Worm (Caenorhabditis elegans) whole organism, L2 larva: ENCODE results near the gene C50B6.3.

Experiments
- C34F6.9 ChIP-seq: fragments of 150-350 bp; optimal IDR thresholded peaks from 2 replicates; lab custom pipeline; 2014; ENCODE audit warnings: missing biosample characterization, missing genetic modification characterization
- F13H6.1 ChIP-seq: sonication (generic microtip); optimal IDR thresholded peaks from 2 replicates; lab custom pipeline; 2016; ENCODE audit warnings: missing genetic modification characterization, missing compliant biosample characterization
- R02D3.7 ChIP-seq: fragments of 150-350 bp; optimal IDR thresholded peaks from 2 replicates; lab custom pipeline; 2014; ENCODE audit warnings: missing biosample characterization, missing genetic modification characterization
- Y55F3AM.14 ChIP-seq: fragments of 200-800 bp; sonication (Bioruptor generic); optimal IDR thresholded peaks from 2 replicates; lab custom pipeline; 2018; ENCODE audit warnings: mild to moderate bottlenecking, missing genetic modification characterization, missing compliant biosample characterization
- ZK546.5 ChIP-seq: sonication (generic microtip); optimal IDR thresholded peaks from 2 replicates; lab custom pipeline; 2017; ENCODE audit warnings: missing biosample characterization, missing genetic modification characterization
- alr-1 ChIP-seq: fragments of 150-350 bp; optimal IDR thresholded peaks from 2 replicates; lab custom pipeline; 2014; ENCODE audit warnings: missing biosample characterization, missing genetic modification characterization
- ama-1 ChIP-seq: fragments of 150-350 bp; optimal IDR thresholded peaks from 2 replicates; lab custom pipeline; 2018; ENCODE audit warnings: inconsistent platforms
- blmp-1 ChIP-seq: sonication (generic microtip); optimal IDR thresholded peaks from 2 replicates; lab custom pipeline; 2017; ENCODE audit warnings: missing genetic modification characterization, mild to moderate bottlenecking, missing compliant biosample characterization, antibody characterized with exemption, moderate library complexity; ENCODE audit not compliant: insufficient read depth
- ceh-16 ChIP-seq: fragments of 150-350 bp; optimal IDR thresholded peaks from 2 replicates; lab custom pipeline; 2014; ENCODE audit warnings: missing biosample characterization, missing genetic modification characterization
- ceh-82 ChIP-seq: fragments of 150-350 bp; optimal IDR thresholded peaks from 2 replicates; lab custom pipeline; 2014; ENCODE audit warnings: missing biosample characterization, missing genetic modification characterization
- crh-2 ChIP-seq: sonication (generic microtip); optimal IDR thresholded peaks from 2 replicates; lab custom pipeline; 2017; ENCODE audit warnings: missing biosample characterization, missing genetic modification characterization
- dmd-4 ChIP-seq: sonication (generic microtip); optimal IDR thresholded peaks from 2 replicates; lab custom pipeline; 2017; ENCODE audit warnings: missing biosample characterization, missing genetic modification characterization
- egl-27 ChIP-seq: sonication (generic microtip); optimal IDR thresholded peaks from 3 replicates; lab custom pipeline; 2017; ENCODE audit warnings: missing biosample characterization, missing genetic modification reagents, missing genetic modification characterization
- elt-1 ChIP-seq: fragments of 150-350 bp; optimal IDR thresholded peaks from 2 replicates; lab custom pipeline; 2014; ENCODE audit warnings: missing biosample characterization, missing genetic modification characterization
- elt-3 ChIP-seq: sonication (generic microtip); optimal IDR thresholded peaks from 2 replicates; lab custom pipeline; 2017; ENCODE audit warnings: missing biosample characterization, missing genetic modification characterization
- fos-1 ChIP-seq: fragments of 150-350 bp; optimal IDR thresholded peaks from 2 replicates; lab custom pipeline; 2014; ENCODE audit warnings: missing biosample characterization, missing genetic modification characterization
- gmeb-1 ChIP-seq: fragments of 150-350 bp; optimal IDR thresholded peaks from 2 replicates; lab custom pipeline; 2014; ENCODE audit warnings: missing biosample characterization, missing genetic modification characterization
- lin-11 ChIP-seq: fragments of 150-350 bp; sonication (generic microtip); optimal IDR thresholded peaks from 2 replicates; lab custom pipeline; 2014; ENCODE audit warnings: missing biosample characterization, missing genetic modification characterization, inconsistent platforms, mixed read lengths
- lsy-2 ChIP-seq, 2 experiments: fragments of 150-350 bp in 1 of 2; sonication (generic microtip) in 1 of 2; optimal IDR thresholded peaks; 2 replicates each; lab custom pipeline; 2014 to 2017; ENCODE audit warnings: missing biosample characterization in 2 of 2, missing genetic modification characterization in 2 of 2
- mab-5 ChIP-seq: fragments of 150-350 bp; optimal IDR thresholded peaks from 2 replicates; lab custom pipeline; 2014; ENCODE audit warnings: missing biosample characterization, missing genetic modification characterization
- mbf-1 ChIP-seq: sonication (generic microtip); optimal IDR thresholded peaks from 2 replicates; lab custom pipeline; 2017; ENCODE audit warnings: missing biosample characterization, missing genetic modification characterization
- mdl-1 ChIP-seq, 2 experiments: fragments of 150-350 bp in 1 of 2; sonication (generic microtip) in 1 of 2; optimal IDR thresholded peaks; 2 replicates each; lab custom pipeline; 2017; ENCODE audit warnings: missing biosample characterization in 2 of 2, missing genetic modification characterization in 2 of 2
- nhr-12 ChIP-seq: fragments of 150-350 bp; optimal IDR thresholded peaks from 2 replicates; lab custom pipeline; 2014; ENCODE audit warnings: missing biosample characterization, missing genetic modification characterization
- nhr-129 ChIP-seq: fragments of 150-350 bp; optimal IDR thresholded peaks from 2 replicates; lab custom pipeline; 2014; ENCODE audit warnings: missing biosample characterization, missing genetic modification characterization
- nhr-21 ChIP-seq: fragments of 150-350 bp; optimal IDR thresholded peaks from 2 replicates; lab custom pipeline; 2014; ENCODE audit warnings: missing biosample characterization, missing genetic modification characterization
- nhr-237 ChIP-seq: fragments of 150-350 bp; optimal IDR thresholded peaks from 2 replicates; lab custom pipeline; 2014; ENCODE audit warnings: missing biosample characterization, missing genetic modification characterization
- nhr-6 ChIP-seq: fragments of 150-350 bp; optimal IDR thresholded peaks from 2 replicates; lab custom pipeline; 2014; ENCODE audit warnings: missing biosample characterization, missing genetic modification characterization
- peb-1 ChIP-seq: fragments of 150-350 bp; optimal IDR thresholded peaks from 2 replicates; lab custom pipeline; 2014; ENCODE audit warnings: missing biosample characterization, missing genetic modification characterization
- sem-4 ChIP-seq: fragments of 150-350 bp; optimal IDR thresholded peaks from 2 replicates; lab custom pipeline; 2014; ENCODE audit warnings: missing biosample characterization, missing genetic modification reagents, missing genetic modification characterization
- sma-9 ChIP-seq, 2 experiments: fragments of 150-350 bp in 1 of 2; sonication (generic microtip) in 1 of 2; optimal IDR thresholded peaks; 2 replicates each; lab custom pipeline; 2014 to 2016; ENCODE audit warnings: missing genetic modification characterization in 2 of 2, mild to moderate bottlenecking in 1 of 2, missing biosample characterization in 1 of 2, missing compliant biosample characterization in 1 of 2, missing genetic modification reagents in 1 of 2, moderate library complexity in 1 of 2
- snpc-4 ChIP-seq: fragments of 150-350 bp; optimal IDR thresholded peaks from 2 replicates; lab custom pipeline; 2014; ENCODE audit warnings: missing biosample characterization, missing genetic modification characterization
- unc-39 ChIP-seq: fragments of 150-350 bp; optimal IDR thresholded peaks from 2 replicates; lab custom pipeline; 2014; ENCODE audit warnings: missing biosample characterization, missing genetic modification characterization
- unc-55 ChIP-seq: fragments of 150-350 bp; sonication (generic microtip); optimal IDR thresholded peaks from 3 replicates; lab custom pipeline; 2014; ENCODE audit warnings: missing biosample characterization, missing genetic modification reagents, missing genetic modification characterization
- unc-62 ChIP-seq: fragments of 150-350 bp; optimal IDR thresholded peaks from 2 replicates; lab custom pipeline; 2014; ENCODE audit warnings: missing biosample characterization, missing genetic modification reagents, missing genetic modification characterization
- zag-1 ChIP-seq: fragments of 150-350 bp; optimal IDR thresholded peaks from 2 replicates; lab custom pipeline; 2014; ENCODE audit warnings: missing biosample characterization, missing genetic modification characterization
- ztf-1 ChIP-seq: fragments of 200-800 bp; sonication (Bioruptor generic); conservative IDR thresholded peaks from 2 replicates; pipeline ENCODE4 v1.3.6; 2022; ENCODE audit warnings: missing genetic modification characterization, missing compliant biosample characterization
- ztf-11 ChIP-seq: sonication (generic microtip); optimal IDR thresholded peaks from 2 replicates; lab custom pipeline; 2017; ENCODE audit warnings: missing biosample characterization, missing genetic modification characterization
- ztf-4 ChIP-seq: fragments of 150-350 bp; optimal IDR thresholded peaks from 2 replicates; lab custom pipeline; 2014; ENCODE audit warnings: missing biosample characterization, missing genetic modification characterization

C50B6.3 gene

DNA sequence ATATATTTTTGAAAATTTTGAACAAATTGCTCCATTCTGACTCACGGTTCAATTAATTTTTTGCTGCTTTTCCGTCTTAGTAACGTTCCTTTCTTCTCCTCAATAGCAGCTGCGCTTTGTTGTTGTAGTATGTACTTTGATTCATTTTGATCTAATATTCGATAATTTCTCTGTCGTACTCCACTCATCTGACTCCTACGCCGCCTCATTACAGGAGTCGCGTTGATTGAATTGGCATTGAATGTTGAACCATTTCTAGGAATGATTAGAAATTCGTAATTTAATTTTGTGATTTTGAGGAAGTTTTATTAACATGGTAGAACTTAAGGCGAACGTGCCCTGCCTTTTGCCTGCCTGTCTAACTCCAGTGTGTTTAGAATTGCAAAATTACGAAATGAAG is 30.4 kb upstream of the C50B6.3 start:
- no peak for TF ChIP-seq nhr-21 (tag; lab: Kevin White, UChicago)
- TF ChIP-seq unc-55 (GFP tag; lab: Kevin White, UChicago): no peak
- no peak for TF ChIP-seq F13H6.1
- TF ChIP-seq crh-2 (tag; lab: Kevin White, UChicago): no peak
- TF ChIP-seq blmp-1 (tag; lab: Kevin White, UChicago): no peak
- no peak for TF ChIP-seq dmd-4 (tag; lab: Kevin White, UChicago)
- no peak for TF ChIP-seq fos-1 (tag; lab: Kevin White, UChicago)
- no peak for TF ChIP-seq mbf-1 (tag; lab: Kevin White, UChicago)
- no peak for TF ChIP-seq elt-3 (tag; lab: Kevin White, UChicago)
- TF ChIP-seq sem-4 (tag; lab: Kevin White, UChicago): no peak
- no peak for TF ChIP-seq zag-1
- no peak for TF ChIP-seq Y55F3AM.14 (GFP tag; lab: Kevin White, UChicago)
- no peak for TF ChIP-seq sma-9 (GFP tag; optimal IDR thresholded peaks at IDR 0.05; lab: Kevin White, UChicago)
- TF ChIP-seq sma-9 (tag; optimal IDR thresholded peaks at IDR 0.05; lab: Kevin White, UChicago): no peak
- TF ChIP-seq ceh-82 (tag; lab: Kevin White, UChicago): no peak
- no peak for TF ChIP-seq nhr-237 (tag; lab: Kevin White, UChicago)
- TF ChIP-seq unc-62 (GFP tag; lab: Kevin White, UChicago): no peak
- no peak for TF ChIP-seq unc-39 (tag; lab: Kevin White, UChicago)
- TF ChIP-seq peb-1 (tag; lab: Kevin White, UChicago): no peak

ce11 chrV:13285284-13285683 is 28.1 kb upstream of the C50B6.3 start:
- TF ChIP-seq mbf-1 (tag; lab: Kevin White, UChicago): no peak
- peak; percentile 48 for TF ChIP-seq sma-9 (GFP tag; optimal IDR thresholded peaks at IDR 0.05; lab: Kevin White, UChicago)
- no peak for TF ChIP-seq sma-9 (tag; optimal IDR thresholded peaks at IDR 0.05; lab: Kevin White, UChicago)
- TF ChIP-seq ZK546.5 (tag; lab: Kevin White, UChicago): no peak
- no peak for TF ChIP-seq elt-1 (tag; lab: Kevin White, UChicago)
- TF ChIP-seq nhr-12 (tag; lab: Kevin White, UChicago): no peak
- no peak for TF ChIP-seq unc-55 (GFP tag; lab: Kevin White, UChicago)
- TF ChIP-seq dmd-4 (tag; lab: Kevin White, UChicago): no peak
- no peak for TF ChIP-seq ztf-1 (GFP tag; lab: Robert Waterston, UW)
- no peak for TF ChIP-seq Y55F3AM.14 (GFP tag; lab: Kevin White, UChicago)
- TF ChIP-seq unc-39 (tag; lab: Kevin White, UChicago): no peak
- TF ChIP-seq ama-1: no peak
- TF ChIP-seq egl-27 (tag; lab: Kevin White, UChicago): no peak
- no peak for TF ChIP-seq lin-11 (tag; lab: Kevin White, UChicago)
- peak in 1 of 2 experiments; percentile 28 for TF ChIP-seq lsy-2 (tag; optimal IDR thresholded peaks at IDR 0.05; lab: Kevin White, UChicago)
- TF ChIP-seq mab-5 (tag; lab: Kevin White, UChicago): no peak
- peak; percentile 14 for TF ChIP-seq sem-4 (tag; lab: Kevin White, UChicago)
- TF ChIP-seq ceh-16 (tag; lab: Kevin White, UChicago): no peak
- TF ChIP-seq nhr-237 (tag; lab: Kevin White, UChicago): no peak
- TF ChIP-seq crh-2 (tag; lab: Kevin White, UChicago): no peak
- TF ChIP-seq, all 48 proteins: peak for 3

- no peak for TF ChIP-seq crh-2 (tag; lab: Kevin White, UChicago)
- TF ChIP-seq alr-1 (tag; lab: Kevin White, UChicago): no peak
- TF ChIP-seq zag-1: no peak
- no peak for TF ChIP-seq nhr-21 (tag; lab: Kevin White, UChicago)
- TF ChIP-seq gmeb-1 (tag; lab: Kevin White, UChicago): no peak
- TF ChIP-seq nhr-129 (tag; lab: Kevin White, UChicago): no peak
- no peak for TF ChIP-seq nhr-6
- TF ChIP-seq ztf-4 (tag; lab: Kevin White, UChicago): no peak
- no peak for TF ChIP-seq snpc-4 (tag; lab: Kevin White, UChicago)
- TF ChIP-seq mbf-1 (tag; lab: Kevin White, UChicago): no peak
- TF ChIP-seq C34F6.9 (tag; lab: Kevin White, UChicago): no peak
- no peak for TF ChIP-seq elt-1 (tag; lab: Kevin White, UChicago)
- TF ChIP-seq mdl-1 (tag; optimal IDR thresholded peaks at IDR 0.05; lab: Kevin White, UChicago): no peak
- TF ChIP-seq R02D3.7 (tag; lab: Kevin White, UChicago): no peak
- no peak for TF ChIP-seq ztf-11
These were observed 26.8 kb upstream of the C50B6.3 start for ce11 chrV:13286525-13286924.
